Worm (Caenorhabditis elegans) whole organism, L4/young adult: ENCODE data around the gene cept-1.

Source experiments
- W03F9.2 ChIP-seq: fragments of 150-350 bp; optimal IDR thresholded peaks from 2 replicates; lab custom pipeline; 2014; ENCODE audit warnings: missing biosample characterization, missing genetic modification characterization
- dao-5 ChIP-seq: sonication (generic microtip); optimal IDR thresholded peaks from 2 replicates; lab custom pipeline; 2016; ENCODE audit warnings: missing genotype, missing genetic modification characterization, moderate library complexity, missing compliant biosample characterization
- him-1 ChIP-seq: sonication (generic microtip); optimal IDR thresholded peaks from 2 replicates; lab custom pipeline; 2016; ENCODE audit warnings: missing genotype, missing genetic modification reagents, missing genetic modification characterization, missing compliant biosample characterization

cept-1 gene

ce11 chrX:12761295-12761775 lies 543 bp upstream of the cept-1 start:
- TF ChIP-seq W03F9.2 (tag; lab: Kevin White, UChicago) (no peak), dao-5 (no peak), him-1 (tag; lab: Kevin White, UChicago) (no peak)

ce11 chrX:12764009-12764408 lies 2.1 kb downstream of the cept-1 start:
- TF ChIP-seq him-1 (tag; lab: Kevin White, UChicago) (no peak), dao-5 (no peak), W03F9.2 (tag; lab: Kevin White, UChicago) (no peak)

DNA sequence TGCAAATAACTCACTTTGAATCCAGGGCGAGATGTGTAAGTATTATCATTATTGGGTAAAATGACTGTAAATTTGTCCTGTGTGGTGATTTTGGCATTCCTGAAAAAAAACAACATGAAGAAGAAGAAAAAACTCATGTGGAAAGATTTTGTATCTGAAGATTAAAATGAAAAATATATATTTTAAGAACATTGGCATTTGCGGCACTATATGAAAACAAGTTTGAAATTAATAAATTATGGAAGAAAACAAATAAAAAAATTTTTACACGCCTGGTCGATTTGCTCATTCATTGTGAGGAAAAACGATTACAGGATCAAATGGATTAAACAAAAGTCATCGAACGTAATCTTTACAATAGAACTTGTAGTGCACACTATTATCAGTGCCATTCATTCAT lies 7.8 kb downstream of the cept-1 start, which contains the start of gene ilc-17.1:
Gene ilc-17.1, minus strand, starts transcription at position 101 of the 400 bp plus-strand sequence.
- TF ChIP-seq dao-5, result no peak
- TF ChIP-seq W03F9.2 (tag; lab: Kevin White, UChicago), result no peak
- no peak for TF ChIP-seq him-1 (tag; lab: Kevin White, UChicago)

- TF ChIP-seq dao-5 (no peak), him-1 (tag; lab: Kevin White, UChicago) (no peak), W03F9.2 (tag; lab: Kevin White, UChicago) (no peak)
Measured at ce11 chrX:12780674-12781073, 18.8 kb downstream of the cept-1 start.

ce11 chrX:12781712-12782444 lies 20.0 kb downstream of the cept-1 start, which contains the start of gene alh-13:
alh-13 (plus strand) TSS chrX:12782394.
- no peak for TF ChIP-seq him-1 (tag; lab: Kevin White, UChicago)
- TF ChIP-seq dao-5, result no peak

DNA sequence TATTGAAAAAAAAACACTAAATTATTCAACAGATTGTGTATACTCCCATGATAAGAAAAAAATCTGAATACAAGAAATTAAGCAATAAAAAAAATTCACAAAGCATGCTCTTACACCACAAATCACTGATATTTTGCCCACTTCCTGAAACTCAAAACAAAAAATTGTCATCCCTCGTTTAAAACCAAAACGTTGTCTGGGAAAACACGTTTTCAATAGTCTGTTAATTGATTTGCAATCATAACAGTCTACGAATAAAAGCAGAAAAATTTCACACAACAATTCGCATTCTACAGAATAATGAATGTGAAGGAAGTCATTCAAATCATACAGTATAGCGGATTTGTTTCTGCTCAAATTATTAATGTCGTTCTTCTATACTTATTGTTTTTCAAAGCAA lies 25.7 kb downstream of the cept-1 start, which contains the start of gene str-124:
Gene str-124, plus strand, starts transcription at position 301 of the 400 bp plus-strand sequence.
- TF ChIP-seq W03F9.2 (tag; lab: Kevin White, UChicago), result no peak
- TF ChIP-seq dao-5, result no peak
- TF ChIP-seq him-1 (tag; lab: Kevin White, UChicago), result no peak

DNA sequence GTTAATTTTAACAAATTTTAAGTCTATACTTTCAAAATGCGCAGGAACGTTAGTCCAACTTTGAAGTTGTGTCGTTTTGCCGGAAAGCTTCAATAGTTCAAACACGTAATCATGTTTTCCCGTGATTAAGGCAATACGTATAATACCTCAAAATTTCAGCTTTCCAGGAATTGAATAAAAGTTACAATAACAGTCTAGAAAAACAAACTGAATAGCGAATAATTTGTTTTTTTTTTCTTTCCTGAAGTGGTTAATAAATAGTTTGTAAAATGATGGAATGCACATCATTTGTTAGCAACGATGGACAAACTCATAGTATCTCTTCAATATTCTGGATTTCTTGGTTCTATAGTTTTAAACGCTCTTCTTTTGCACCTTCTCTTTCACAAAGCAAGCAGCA lies 28.2 kb downstream of the cept-1 start, which contains the start of gene str-123:
Gene str-123, plus strand, starts transcription at position 301 of the 400 bp plus-strand sequence.
- TF ChIP-seq dao-5 (no peak), him-1 (tag; lab: Kevin White, UChicago) (no peak), W03F9.2 (tag; lab: Kevin White, UChicago) (no peak)

DNA sequence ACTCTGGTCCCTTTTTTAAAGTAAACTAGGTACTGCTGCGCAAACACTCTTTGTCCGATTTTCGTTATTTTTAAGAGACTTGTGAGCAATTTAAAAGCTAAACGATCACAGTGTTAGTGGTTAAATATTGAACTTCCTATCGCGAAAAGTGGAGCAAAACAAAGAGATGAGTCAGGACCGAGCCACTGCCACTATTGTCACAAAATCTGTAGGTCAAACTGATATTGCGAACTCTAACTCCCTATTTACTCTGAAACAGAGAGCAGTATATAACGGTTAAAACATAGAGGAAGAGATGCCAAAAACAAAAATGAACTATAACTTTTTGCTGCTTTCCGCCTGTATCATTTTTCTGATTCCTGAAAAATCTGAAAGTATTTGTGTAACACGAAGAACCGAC lies 30.7 kb downstream of the cept-1 start, which contains the start of gene abf-5:
Gene abf-5, plus strand, starts transcription at position 301 of the 400 bp plus-strand sequence.
- no peak for TF ChIP-seq W03F9.2 (tag; lab: Kevin White, UChicago)
- no peak for TF ChIP-seq dao-5
- no peak for TF ChIP-seq him-1 (tag; lab: Kevin White, UChicago)

- TF ChIP-seq him-1 (tag; lab: Kevin White, UChicago) (no peak), dao-5 (no peak), W03F9.2 (tag; lab: Kevin White, UChicago) (no peak)
Measured at ce11 chrX:12793075-12793474, 31.2 kb downstream of the cept-1 start.

DNA sequence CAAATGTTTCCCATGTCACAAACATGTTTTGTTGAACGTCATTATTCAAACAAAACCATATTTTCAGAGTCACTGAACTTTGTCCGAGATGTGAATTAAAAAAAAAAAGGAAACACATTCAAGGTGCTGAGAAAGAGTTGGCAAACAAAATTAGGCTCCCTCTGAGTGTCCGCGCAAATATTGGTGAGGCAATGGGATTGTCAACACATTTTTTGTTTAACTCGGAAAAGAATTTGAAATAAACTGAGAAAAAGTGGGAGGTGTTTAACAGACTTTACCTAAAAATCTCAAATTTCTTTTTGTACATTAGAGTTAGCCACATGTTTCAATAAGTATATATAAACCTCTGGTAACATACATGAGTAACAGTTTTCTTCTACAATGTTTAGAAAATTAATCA lies 31.9 kb downstream of the cept-1 start, which contains the start of gene abf-6:
Gene abf-6, plus strand, starts transcription at position 323 of the 400 bp plus-strand sequence.
- TF ChIP-seq him-1 (tag; lab: Kevin White, UChicago) (no peak), W03F9.2 (tag; lab: Kevin White, UChicago) (no peak), dao-5 (no peak)

DNA sequence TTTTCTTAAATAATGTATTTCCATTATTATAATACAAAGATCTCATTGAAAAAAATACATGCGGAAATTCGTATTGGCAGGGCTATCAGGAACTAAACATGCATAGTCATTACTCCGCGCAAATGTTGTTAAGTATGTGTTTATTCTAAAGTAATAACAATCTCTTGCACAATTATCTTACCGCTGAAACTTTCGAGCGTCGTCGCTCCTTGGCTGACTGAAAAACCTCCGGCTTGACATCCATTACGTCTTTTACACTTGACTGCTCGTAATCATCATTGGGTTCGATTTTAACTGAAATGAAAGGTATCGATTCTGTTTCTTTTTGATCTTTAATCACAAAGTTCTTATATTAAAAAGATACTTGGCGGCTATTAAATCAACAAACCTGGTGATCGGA lies 38.0 kb downstream of the cept-1 start:
- TF ChIP-seq dao-5 (no peak), him-1 (tag; lab: Kevin White, UChicago) (no peak)

- TF ChIP-seq W03F9.2 (tag; lab: Kevin White, UChicago), result no peak
- no peak for TF ChIP-seq him-1 (tag; lab: Kevin White, UChicago)
- no peak for TF ChIP-seq dao-5
Measured at ce11 chrX:12806926-12807325, 45.0 kb downstream of the cept-1 start.

ce11 chrX:12808085-12808922 lies 46.4 kb downstream of the cept-1 start, which contains the start of gene nhr-27:
nhr-27 (minus strand) TSS chrX:12808318.
- no peak for TF ChIP-seq W03F9.2 (tag; lab: Kevin White, UChicago)

DNA sequence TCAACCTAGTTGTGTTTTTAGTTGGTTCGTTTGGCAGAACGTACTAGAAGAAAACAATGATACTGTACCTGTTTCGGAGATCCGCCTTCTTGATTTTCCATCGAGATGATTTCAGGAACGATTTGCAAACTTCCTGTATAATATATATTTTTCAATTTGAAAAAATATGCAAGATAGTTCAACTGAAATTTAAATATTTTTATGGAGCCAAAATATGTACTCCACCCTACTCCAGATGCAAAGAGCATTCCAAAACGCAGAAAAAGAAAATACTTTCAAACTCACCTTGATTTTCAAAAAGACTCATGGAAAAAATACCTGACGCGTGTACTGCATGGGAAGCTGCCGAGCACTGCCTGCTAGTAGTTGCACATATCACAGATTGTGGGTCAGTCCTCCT lies 51.7 kb downstream of the cept-1 start, which contains the start of gene gei-3:
Gene gei-3, minus strand, starts transcription at position 101 of the 400 bp plus-strand sequence.
- no peak for TF ChIP-seq him-1 (tag; lab: Kevin White, UChicago)
- no peak for TF ChIP-seq dao-5
- TF ChIP-seq W03F9.2 (tag; lab: Kevin White, UChicago), result no peak
